Fruit fly (Drosophila melanogaster) whole organism, embryonic: ENCODE measurements around the gene mRpL15.
A peak's percentile ranks its signal among the peaks of the same experiment; 100 is the strongest.

Experiments used
- CG10147 ChIP-seq: fragments of 200-800 bp; sonication (Bioruptor generic); optimal IDR thresholded peaks from 2 replicates; lab custom pipeline; 2019; ENCODE audit warnings: missing biosample characterization, mild to moderate bottlenecking, missing genetic modification characterization, moderate library complexity
- CG10209 ChIP-seq: fragments of 200-800 bp; sonication (Bioruptor generic); optimal IDR thresholded peaks from 3 replicates; lab custom pipeline; 2017; ENCODE audit warnings: missing biosample characterization, mild to moderate bottlenecking, missing genetic modification characterization, missing genetic modification reagents
- CG11695 ChIP-seq: fragments of 200-800 bp; sonication (Bioruptor generic); IDR thresholded peaks from 3 replicates; pipeline ENCODE4 v1.3.6; 2022; ENCODE audit warnings: missing biosample characterization, missing genetic modification characterization
- CG12769 ChIP-seq: fragments of 200-800 bp; sonication (Bioruptor generic); optimal IDR thresholded peaks from 2 replicates; lab custom pipeline; 2019; ENCODE audit warnings: missing biosample characterization, mild to moderate bottlenecking, missing genetic modification characterization, moderate library complexity
- CG13123 ChIP-seq: fragments of 200-800 bp; sonication (Bioruptor generic); optimal IDR thresholded peaks from 2 replicates; lab custom pipeline; 2016; ENCODE audit warnings: missing biosample characterization, missing genetic modification characterization
- CG13894 ChIP-seq: fragments of 200-800 bp; sonication (Bioruptor generic); optimal IDR thresholded peaks from 3 replicates; lab custom pipeline; 2018; ENCODE audit warnings: missing biosample characterization, mild to moderate bottlenecking, missing genetic modification characterization, moderate library complexity
- CG14667 ChIP-seq: fragments of 200-800 bp; sonication (Bioruptor generic); IDR thresholded peaks from 2 replicates; pipeline ENCODE4 v1.3.6; 2022; ENCODE audit warnings: missing biosample characterization, missing genetic modification characterization
- CG15011 ChIP-seq: fragments of 200-800 bp; sonication (Bioruptor generic); optimal IDR thresholded peaks from 3 replicates; lab custom pipeline; 2018; ENCODE audit warnings: missing biosample characterization, mild to moderate bottlenecking, missing genetic modification characterization
- CG15479 ChIP-seq: fragments of 200-800 bp; sonication (Bioruptor generic); optimal IDR thresholded peaks from 3 replicates; lab custom pipeline; 2019; ENCODE audit warnings: missing biosample characterization, mild to moderate bottlenecking, missing genetic modification characterization, moderate library complexity
- CG15601 ChIP-seq: fragments of 200-800 bp; sonication (Bioruptor generic); optimal IDR thresholded peaks from 3 replicates; lab custom pipeline; 2019; ENCODE audit warnings: missing biosample characterization, mild to moderate bottlenecking, missing genetic modification characterization, moderate library complexity
- CG16815 ChIP-seq: fragments of 200-800 bp; sonication (Bioruptor generic); optimal IDR thresholded peaks from 3 replicates; lab custom pipeline; 2017; ENCODE audit warnings: missing biosample characterization, mild to moderate bottlenecking, missing genetic modification characterization
- CG17568 ChIP-seq: fragments of 200-800 bp; sonication (Bioruptor generic); optimal IDR thresholded peaks from 2 replicates; lab custom pipeline; 2018; ENCODE audit warnings: missing biosample characterization, mild to moderate bottlenecking, missing genetic modification characterization, moderate library complexity
- CG17829 ChIP-seq: fragments of 200-800 bp; optimal IDR thresholded peaks from 2 replicates; lab custom pipeline; 2019; ENCODE audit warnings: missing biosample characterization, mild to moderate bottlenecking, missing genetic modification characterization, moderate library complexity
- CG31365 ChIP-seq: fragments of 200-800 bp; sonication (Bioruptor generic); optimal IDR thresholded peaks from 2 replicates; lab custom pipeline; 2018; ENCODE audit warnings: missing biosample characterization, mild to moderate bottlenecking, missing genetic modification characterization
- CG4404 ChIP-seq: fragments of 200-800 bp; sonication (Bioruptor generic); IDR thresholded peaks from 2 replicates; pipeline ENCODE4 v1.3.6; 2022; ENCODE audit warnings: missing biosample characterization, missing genetic modification characterization
- CG4424 ChIP-seq: fragments of 200-800 bp; sonication (Bioruptor generic); optimal IDR thresholded peaks from 3 replicates; lab custom pipeline; 2016; ENCODE audit warnings: missing biosample characterization, missing genetic modification characterization
- CG6854 ChIP-seq: fragments of 200-800 bp; sonication (Bioruptor generic); optimal IDR thresholded peaks from 3 replicates; lab custom pipeline; 2017; ENCODE audit warnings: missing biosample characterization, mild to moderate bottlenecking, missing genetic modification characterization
- CG8478 ChIP-seq: fragments of >200 bp; optimal IDR thresholded peaks from 2 replicates; lab custom pipeline; 2018
- CG9876 ChIP-seq: fragments of 200-800 bp; sonication (Bioruptor generic); optimal IDR thresholded peaks from 2 replicates; lab custom pipeline; 2016; ENCODE audit warnings: missing biosample characterization, missing genetic modification characterization
- Chrac-16 ChIP-seq: fragments of 200-800 bp; sonication (Bioruptor generic); optimal IDR thresholded peaks from 3 replicates; lab custom pipeline; 2016; ENCODE audit warnings: missing biosample characterization, missing genetic modification characterization
- Dref ChIP-seq: fragments of 200-800 bp; sonication (Bioruptor generic); IDR thresholded peaks from 2 replicates; pipeline ENCODE4 v1.3.6; 2022; ENCODE audit warnings: missing biosample characterization, missing genetic modification characterization
- Ets97D ChIP-seq: fragments of 200-800 bp; sonication (Bioruptor generic); optimal IDR thresholded peaks from 3 replicates; lab custom pipeline; 2016; ENCODE audit warnings: missing biosample characterization, missing genetic modification characterization
- HHEX ChIP-seq: fragments of 200-800 bp; sonication (Bioruptor generic); optimal IDR thresholded peaks from 3 replicates; lab custom pipeline; 2017; ENCODE audit warnings: missing biosample characterization, mild to moderate bottlenecking, missing genetic modification characterization, missing genetic modification reagents
- Hey ChIP-seq: fragments of 200-800 bp; sonication (Bioruptor generic); optimal IDR thresholded peaks from 3 replicates; lab custom pipeline; 2018; ENCODE audit warnings: missing biosample characterization, mild to moderate bottlenecking, missing genetic modification characterization
- Mes4 ChIP-seq: fragments of 200-800 bp; sonication (Bioruptor generic); optimal IDR thresholded peaks from 2 replicates; lab custom pipeline; 2016; ENCODE audit warnings: missing biosample characterization, missing genetic modification characterization
- Myb ChIP-seq: fragments of 200-800 bp; sonication (Bioruptor generic); optimal IDR thresholded peaks from 2 replicates; lab custom pipeline; 2016; ENCODE audit warnings: missing biosample characterization, missing genetic modification characterization
- Neu2 ChIP-seq: fragments of 200-800 bp; sonication (Bioruptor generic); optimal IDR thresholded peaks from 3 replicates; lab custom pipeline; 2016; ENCODE audit warnings: missing biosample characterization, missing genetic modification characterization, borderline replicate concordance
- Pdp1 ChIP-seq, 2 experiments: fragments of 200-800 bp; sonication (Bioruptor generic); optimal IDR thresholded peaks; 3 replicates each; lab custom pipeline; 2016; ENCODE audit warnings: missing biosample characterization in 2 of 2, missing genetic modification characterization in 2 of 2, mild to moderate bottlenecking in 1 of 2, moderate library complexity in 1 of 2
- Ptx1 ChIP-seq: fragments of 200-800 bp; sonication (Bioruptor generic); IDR thresholded peaks from 2 replicates; pipeline ENCODE4 v1.3.6; 2022; ENCODE audit warnings: missing biosample characterization, missing genetic modification characterization
- Stat92E ChIP-seq, 3 experiments: fragments of >200 bp in 2 of 3; fragments of 200-800 bp in 1 of 3; sonication (Bioruptor generic) in 1 of 3; optimal IDR thresholded peaks; 2 replicates each; lab custom pipeline; 2017 to 2019; ENCODE audit warnings: missing biosample characterization in 3 of 3, missing genetic modification characterization in 3 of 3, mild to moderate bottlenecking in 1 of 3, moderate library complexity in 1 of 3
- TFAM ChIP-seq: fragments of 200-800 bp; sonication (Bioruptor generic); optimal IDR thresholded peaks from 2 replicates; lab custom pipeline; 2017; ENCODE audit warnings: missing biosample characterization, missing genetic modification characterization, inconsistent platforms
- Trl ChIP-seq, 3 experiments: fragments of >200 bp in 2 of 3; fragments of 200-800 bp in 1 of 3; sonication (Bioruptor generic) in 1 of 3; optimal IDR thresholded peaks; 2 replicates in 1 of 3; 3 replicates in 2 of 3; lab custom pipeline; 2016 to 2017; ENCODE audit warnings: missing biosample characterization in 1 of 3, missing genetic modification characterization in 1 of 3
- abd-A ChIP-seq: fragments of 200-800 bp; sonication (Bioruptor generic); optimal IDR thresholded peaks from 3 replicates; lab custom pipeline; 2019; ENCODE audit warnings: missing biosample characterization, mild to moderate bottlenecking, missing genetic modification characterization, moderate library complexity
- al ChIP-seq: fragments of 200-800 bp; sonication (Bioruptor generic); IDR thresholded peaks from 2 replicates; pipeline ENCODE4 v1.3.6; 2022; ENCODE audit warnings: missing biosample characterization, missing genetic modification characterization
- bbx ChIP-seq: fragments of 200-800 bp; sonication (Bioruptor generic); IDR thresholded peaks from 2 replicates; pipeline ENCODE4 v1.3.6; 2022; ENCODE audit warnings: missing biosample characterization, missing genetic modification characterization; ENCODE audit not compliant: partially characterized antibody
- br ChIP-seq: fragments of >200 bp; optimal IDR thresholded peaks from 2 replicates; lab custom pipeline; 2017
- cad ChIP-seq: fragments of >200 bp; optimal IDR thresholded peaks from 2 replicates; lab custom pipeline; 2017; ENCODE audit warnings: missing biosample characterization, missing genetic modification characterization
- ewg ChIP-seq: fragments of 200-800 bp; sonication (Bioruptor generic); optimal IDR thresholded peaks from 3 replicates; lab custom pipeline; 2017; ENCODE audit warnings: mild to moderate bottlenecking, missing biosample characterization, missing genetic modification reagents, missing genetic modification characterization
- fd3F ChIP-seq: fragments of 200-800 bp; sonication (Bioruptor generic); optimal IDR thresholded peaks from 2 replicates; lab custom pipeline; 2018; ENCODE audit warnings: missing biosample characterization, mild to moderate bottlenecking, missing genetic modification characterization, moderate library complexity
- mam ChIP-seq: fragments of 200-800 bp; sonication (Bioruptor generic); optimal IDR thresholded peaks from 3 replicates; lab custom pipeline; 2016; ENCODE audit warnings: missing biosample characterization, missing genetic modification characterization
- nerfin-1 ChIP-seq: fragments of 200-800 bp; sonication (Bioruptor generic); optimal IDR thresholded peaks from 3 replicates; lab custom pipeline; 2019; ENCODE audit warnings: missing biosample characterization, mild to moderate bottlenecking, missing genetic modification characterization, moderate library complexity
- org-1 ChIP-seq: fragments of 200-800 bp; sonication (Bioruptor generic); optimal IDR thresholded peaks from 2 replicates; lab custom pipeline; 2017; ENCODE audit warnings: missing biosample characterization, missing genetic modification characterization
- pb ChIP-seq: fragments of 200-800 bp; sonication (Bioruptor generic); optimal IDR thresholded peaks from 3 replicates; lab custom pipeline; 2016; ENCODE audit warnings: missing biosample characterization, missing genetic modification characterization
- peb ChIP-seq: fragments of 200-800 bp; sonication (Bioruptor generic); IDR thresholded peaks from 2 replicates; pipeline ENCODE4 v1.3.6; 2022; ENCODE audit warnings: missing biosample characterization, missing genetic modification characterization
- pfk ChIP-seq: fragments of 200-800 bp; sonication (Bioruptor generic); optimal IDR thresholded peaks from 2 replicates; lab custom pipeline; 2018; ENCODE audit warnings: missing biosample characterization, mild to moderate bottlenecking, missing genetic modification characterization, moderate library complexity
- pum ChIP-seq: fragments of 200-800 bp; sonication (Bioruptor generic); optimal IDR thresholded peaks from 2 replicates; lab custom pipeline; 2016; ENCODE audit warnings: missing biosample characterization, missing genetic modification characterization
- sob ChIP-seq: fragments of 200-800 bp; sonication (Bioruptor generic); IDR thresholded peaks from 2 replicates; pipeline ENCODE4 v1.3.6; 2022; ENCODE audit warnings: missing biosample characterization, missing genetic modification characterization
- sqz ChIP-seq: fragments of 200-800 bp; sonication (Bioruptor generic); optimal IDR thresholded peaks from 3 replicates; lab custom pipeline; 2018; ENCODE audit warnings: missing biosample characterization, mild to moderate bottlenecking, missing genetic modification characterization
- tll ChIP-seq, 2 experiments: fragments of 200-800 bp in 1 of 2; fragments of >200 bp in 1 of 2; sonication (Bioruptor generic) in 1 of 2; optimal IDR thresholded peaks; 2 replicates each; lab custom pipeline; 2017 to 2019; ENCODE audit warnings: missing biosample characterization in 2 of 2, missing genetic modification characterization in 2 of 2, mild to moderate bottlenecking in 1 of 2, moderate library complexity in 1 of 2
- tx ChIP-seq: fragments of 200-800 bp; sonication (Bioruptor generic); optimal IDR thresholded peaks from 2 replicates; lab custom pipeline; 2016; ENCODE audit warnings: missing biosample characterization, missing genetic modification characterization
- unpg ChIP-seq: fragments of 200-800 bp; sonication (Bioruptor generic); optimal IDR thresholded peaks from 3 replicates; lab custom pipeline; 2018; ENCODE audit warnings: missing biosample characterization, mild to moderate bottlenecking, missing genetic modification characterization, moderate library complexity

Gene mRpL15

dm6 chr3L:20405337-20405887, 30.6 kb downstream of the mRpL15 start:
- TF ChIP-seq CG12769 = no peak
- TF ChIP-seq tll (GFP tag; optimal IDR thresholded peaks at IDR 0.05; lab: Kevin White, UChicago) = no peak
- no peak for TF ChIP-seq CG10147 (GFP tag; lab: Kevin White, UChicago)
- no peak for TF ChIP-seq Chrac-16 (GFP tag; lab: Kevin White, UChicago)
- no peak for TF ChIP-seq br (lab: Kevin White, UChicago)
- TF ChIP-seq CG9876 (GFP tag; lab: Kevin White, UChicago) = no peak
- TF ChIP-seq cad (GFP tag; lab: Kevin White, UChicago) = no peak
- TF ChIP-seq ewg (GFP tag; lab: Kevin White, UChicago) = no peak
- TF ChIP-seq Hey (tag; lab: Kevin White, UChicago) = no peak
- no peak for TF ChIP-seq CG14667 (GFP tag; lab: Robert Waterston, UW)
- TF ChIP-seq Pdp1 (GFP tag; optimal IDR thresholded peaks at IDR 0.05; lab: Kevin White, UChicago) = no peak
- TF ChIP-seq nerfin-1 (tag; lab: Kevin White, UChicago) = peak; percentile 8
- no peak for TF ChIP-seq CG10209 (GFP tag; lab: Kevin White, UChicago)
- TF ChIP-seq CG4404 = no peak
- TF ChIP-seq pb = no peak
- no peak for TF ChIP-seq Stat92E (GFP tag; optimal IDR thresholded peaks at IDR 0.05; lab: Kevin White, UChicago)
- peak; percentile 53 for TF ChIP-seq Neu2 (GFP tag; lab: Kevin White, UChicago)
- TF ChIP-seq bbx (GFP tag; lab: Robert Waterston, UW) = no peak
- no peak for TF ChIP-seq Trl (optimal IDR thresholded peaks at IDR 0.05; lab: Kevin White, UChicago)
- TF ChIP-seq Trl (GFP tag; optimal IDR thresholded peaks at IDR 0.05; lab: Kevin White, UChicago) = no peak
- TF ChIP-seq Myb (GFP tag; lab: Kevin White, UChicago) = no peak
- TF ChIP-seq CG16815 (GFP tag; lab: Kevin White, UChicago) = no peak
- TF ChIP-seq org-1 (GFP tag; lab: Kevin White, UChicago) = no peak
- TF ChIP-seq CG8478 (lab: Kevin White, UChicago) = no peak
- no peak for TF ChIP-seq CG31365
- no peak for TF ChIP-seq CG15011 (GFP tag; lab: Kevin White, UChicago)
- no peak for TF ChIP-seq CG6854
- no peak for TF ChIP-seq CG17829
- no peak for TF ChIP-seq CG15479
- no peak for TF ChIP-seq CG13123 (GFP tag; lab: Kevin White, UChicago)
- peak; percentile 76 for TF ChIP-seq CG17568 (GFP tag; lab: Kevin White, UChicago)
- no peak for TF ChIP-seq CG11695 (GFP tag; lab: Robert Waterston, UW)
- TF ChIP-seq CG4424 (GFP tag; lab: Kevin White, UChicago) = no peak
- TF ChIP-seq fd3F (GFP tag; lab: Kevin White, UChicago) = no peak
- TF ChIP-seq unpg (GFP tag; lab: Kevin White, UChicago) = no peak
- no peak for TF ChIP-seq pum (GFP tag; lab: Kevin White, UChicago)
- TF ChIP-seq peb = no peak
- no peak for TF ChIP-seq CG13894
- no peak for TF ChIP-seq CG15601 (tag; lab: Kevin White, UChicago)
- no peak for TF ChIP-seq TFAM (GFP tag; lab: Kevin White, UChicago)
- TF ChIP-seq al (GFP tag; lab: Robert Waterston, UW) = no peak
- TF ChIP-seq tx (GFP tag; lab: Kevin White, UChicago) = no peak
- TF ChIP-seq pfk (GFP tag; lab: Kevin White, UChicago) = no peak
- TF ChIP-seq Ptx1 (GFP tag; lab: Robert Waterston, UW) = no peak
- TF ChIP-seq HHEX (GFP tag; lab: Kevin White, UChicago) = no peak
- TF ChIP-seq Mes4 (GFP tag; lab: Kevin White, UChicago) = no peak
- TF ChIP-seq abd-A (tag; lab: Kevin White, UChicago) = no peak
- no peak for TF ChIP-seq Ets97D
- no peak for TF ChIP-seq Dref (GFP tag; lab: Robert Waterston, UW)
- TF ChIP-seq mam (GFP tag; lab: Kevin White, UChicago) = no peak
- TF ChIP-seq sob (GFP tag; lab: Robert Waterston, UW) = no peak
- TF ChIP-seq sqz (GFP tag; lab: Kevin White, UChicago) = no peak
